Fruit fly (Drosophila melanogaster) whole organism, embryonic: ENCODE data around the gene Herc4.

ENCODE experiments used
- Asciz ChIP-seq: fragments of 200-800 bp; sonication (Bioruptor generic); optimal IDR thresholded peaks from 2 replicates; lab custom pipeline; 2017; ENCODE audit warnings: missing biosample characterization, mild to moderate bottlenecking, missing genetic modification characterization, missing genetic modification reagents
- CG10321 ChIP-seq: fragments of 200-800 bp; sonication (Bioruptor generic); IDR thresholded peaks from 2 replicates; pipeline ENCODE4 v1.3.6; 2022; ENCODE audit warnings: missing biosample characterization, missing genetic modification characterization
- CG11247 ChIP-seq: fragments of 200-800 bp; sonication (Bioruptor generic); IDR thresholded peaks from 2 replicates; pipeline ENCODE4 v1.3.6; 2022; ENCODE audit warnings: missing biosample characterization, missing genetic modification characterization
- CG11695 ChIP-seq: fragments of 200-800 bp; sonication (Bioruptor generic); IDR thresholded peaks from 3 replicates; pipeline ENCODE4 v1.3.6; 2022; ENCODE audit warnings: missing biosample characterization, missing genetic modification characterization
- CG11696 ChIP-seq: fragments of 200-800 bp; sonication (Bioruptor generic); IDR thresholded peaks from 2 replicates; pipeline ENCODE4 v1.3.6; 2022; ENCODE audit warnings: missing biosample characterization, missing genetic modification characterization
- CG1233 ChIP-seq: fragments of 200-800 bp; sonication (Bioruptor generic); optimal IDR thresholded peaks from 4 replicates; lab custom pipeline; 2018; ENCODE audit warnings: missing biosample characterization, mild to moderate bottlenecking, missing genetic modification characterization
- CG13424 ChIP-seq: fragments of 200-800 bp; sonication (Bioruptor generic); optimal IDR thresholded peaks from 2 replicates; lab custom pipeline; 2019; ENCODE audit warnings: missing biosample characterization, mild to moderate bottlenecking, missing genetic modification characterization, moderate library complexity
- CG15011 ChIP-seq: fragments of 200-800 bp; sonication (Bioruptor generic); optimal IDR thresholded peaks from 3 replicates; lab custom pipeline; 2018; ENCODE audit warnings: missing biosample characterization, mild to moderate bottlenecking, missing genetic modification characterization
- CG15073 ChIP-seq: fragments of 200-800 bp; sonication (Bioruptor generic); optimal IDR thresholded peaks from 2 replicates; lab custom pipeline; 2016; ENCODE audit warnings: missing biosample characterization, missing genetic modification characterization
- CG17568 ChIP-seq: fragments of 200-800 bp; sonication (Bioruptor generic); optimal IDR thresholded peaks from 2 replicates; lab custom pipeline; 2018; ENCODE audit warnings: missing biosample characterization, mild to moderate bottlenecking, missing genetic modification characterization, moderate library complexity
- CG17802 ChIP-seq: fragments of 200-800 bp; sonication (Bioruptor generic); optimal IDR thresholded peaks from 2 replicates; lab custom pipeline; 2018; ENCODE audit warnings: missing biosample characterization, mild to moderate bottlenecking, missing genetic modification characterization, moderate library complexity
- CG1792 ChIP-seq: fragments of 200-800 bp; sonication (Bioruptor generic); optimal IDR thresholded peaks from 2 replicates; lab custom pipeline; 2016; ENCODE audit warnings: missing biosample characterization, missing genetic modification characterization
- CG2202 ChIP-seq: fragments of 200-800 bp; sonication (Bioruptor generic); optimal IDR thresholded peaks from 2 replicates; lab custom pipeline; 2018; ENCODE audit warnings: missing biosample characterization, mild to moderate bottlenecking, missing genetic modification characterization
- CG30403 ChIP-seq: fragments of 200-800 bp; sonication (Bioruptor generic); optimal IDR thresholded peaks from 3 replicates; lab custom pipeline; 2016; ENCODE audit warnings: missing biosample characterization, missing genetic modification characterization
- CG32767 ChIP-seq: fragments of 200-800 bp; sonication (Bioruptor generic); IDR thresholded peaks from 2 replicates; pipeline ENCODE4 v1.3.6; 2022; ENCODE audit warnings: missing biosample characterization, missing genetic modification characterization
- CG33557 ChIP-seq: fragments of 200-800 bp; sonication (Bioruptor generic); optimal IDR thresholded peaks from 2 replicates; lab custom pipeline; 2019; ENCODE audit warnings: missing biosample characterization, mild to moderate bottlenecking, missing genetic modification characterization, moderate library complexity
- CG34224 ChIP-seq: fragments of 200-800 bp; sonication (Bioruptor generic); IDR thresholded peaks from 3 replicates; pipeline ENCODE4 v1.3.6; 2022; ENCODE audit warnings: missing biosample characterization, missing genetic modification characterization; ENCODE audit not compliant: partially characterized antibody
- CG4360 ChIP-seq: fragments of 200-800 bp; sonication (Bioruptor generic); IDR thresholded peaks from 2 replicates; pipeline ENCODE4 v1.3.6; 2022; ENCODE audit warnings: missing biosample characterization, missing genetic modification characterization
- CG6654 ChIP-seq: fragments of 200-800 bp; sonication (Bioruptor generic); optimal IDR thresholded peaks from 2 replicates; lab custom pipeline; 2017; ENCODE audit warnings: missing biosample characterization, mild to moderate bottlenecking, missing genetic modification characterization
- CG8944 ChIP-seq: fragments of 200-800 bp; sonication (Bioruptor generic); optimal IDR thresholded peaks from 3 replicates; lab custom pipeline; 2016; ENCODE audit warnings: missing biosample characterization, missing genetic modification characterization
- CG9215 ChIP-seq: fragments of 200-800 bp; sonication (Bioruptor generic); IDR thresholded peaks from 2 replicates; pipeline ENCODE4 v1.3.6; 2022; ENCODE audit warnings: missing biosample characterization, missing genetic modification characterization
- Camta ChIP-seq: fragments of 200-800 bp; sonication (Bioruptor generic); optimal IDR thresholded peaks from 2 replicates; lab custom pipeline; 2016; ENCODE audit warnings: missing biosample characterization, missing genetic modification characterization
- E2f2 ChIP-seq: fragments of 200-800 bp; sonication (Bioruptor generic); IDR thresholded peaks from 2 replicates; pipeline ENCODE4 v1.3.6; 2022; ENCODE audit warnings: missing biosample characterization, missing genetic modification characterization
- Gsc ChIP-seq: fragments of 200-800 bp; sonication (Bioruptor generic); IDR thresholded peaks from 2 replicates; pipeline ENCODE4 v1.3.6; 2022; ENCODE audit warnings: missing biosample characterization, missing genetic modification characterization
- HLH4C ChIP-seq: fragments of 200-800 bp; sonication (Bioruptor generic); IDR thresholded peaks from 3 replicates; pipeline ENCODE4 v1.3.6; 2022; ENCODE audit warnings: missing biosample characterization, missing genetic modification characterization; ENCODE audit not compliant: partially characterized antibody
- Hey ChIP-seq: fragments of 200-800 bp; sonication (Bioruptor generic); optimal IDR thresholded peaks from 3 replicates; lab custom pipeline; 2018; ENCODE audit warnings: missing biosample characterization, mild to moderate bottlenecking, missing genetic modification characterization
- HmgD ChIP-seq: fragments of 200-800 bp; sonication (Bioruptor generic); optimal IDR thresholded peaks from 3 replicates; lab custom pipeline; 2016; ENCODE audit warnings: missing biosample characterization, missing genetic modification characterization
- Hr78 ChIP-seq, 2 experiments: fragments of 200-800 bp in 1 of 2; fragments of >200 bp in 1 of 2; sonication (Bioruptor generic) in 1 of 2; optimal IDR thresholded peaks; 2 replicates each; lab custom pipeline; 2017 to 2019; ENCODE audit warnings: missing biosample characterization in 2 of 2, missing genetic modification characterization in 2 of 2, mild to moderate bottlenecking in 1 of 2, moderate library complexity in 1 of 2
- Max ChIP-seq: fragments of 200-800 bp; sonication (Bioruptor generic); optimal IDR thresholded peaks from 2 replicates; lab custom pipeline; 2016; ENCODE audit warnings: missing biosample characterization, mild to moderate bottlenecking, missing genetic modification characterization
- Med ChIP-seq: fragments of 200-800 bp; sonication (Bioruptor generic); peaks from one replicate; lab custom pipeline; 2016; ENCODE audit warnings: missing biosample characterization, missing genetic modification characterization, mild to moderate bottlenecking, inconsistent platforms, moderate library complexity
- Oli ChIP-seq: fragments of 200-800 bp; sonication (Bioruptor generic); optimal IDR thresholded peaks from 2 replicates; lab custom pipeline; 2018; ENCODE audit warnings: missing biosample characterization, mild to moderate bottlenecking, missing genetic modification characterization, moderate library complexity
- Taf1 ChIP-seq: fragments of 200-800 bp; sonication (Bioruptor generic); IDR thresholded peaks from 2 replicates; pipeline ENCODE4 v1.3.6; 2022; ENCODE audit warnings: missing biosample characterization, missing genetic modification characterization
- YL-1 ChIP-seq: fragments of 200-800 bp; sonication (Bioruptor generic); optimal IDR thresholded peaks from 3 replicates; lab custom pipeline; 2017; ENCODE audit warnings: missing biosample characterization, mild to moderate bottlenecking, missing genetic modification characterization
- crc ChIP-seq: fragments of 200-800 bp; sonication (Bioruptor generic); optimal IDR thresholded peaks from 2 replicates; lab custom pipeline; 2016; ENCODE audit warnings: missing biosample characterization, missing genetic modification characterization
- crol ChIP-seq: fragments of 200-800 bp; sonication (Bioruptor generic); IDR thresholded peaks from 2 replicates; pipeline ENCODE4 v1.3.6; 2022; ENCODE audit warnings: missing biosample characterization, missing genetic modification characterization
- esg ChIP-seq: fragments of 200-800 bp; sonication (Bioruptor generic); conservative IDR thresholded peaks from 2 replicates; pipeline ENCODE4 v1.3.6; 2022; ENCODE audit warnings: missing biosample characterization, missing genetic modification characterization
- ewg ChIP-seq: fragments of 200-800 bp; sonication (Bioruptor generic); optimal IDR thresholded peaks from 3 replicates; lab custom pipeline; 2017; ENCODE audit warnings: mild to moderate bottlenecking, missing biosample characterization, missing genetic modification reagents, missing genetic modification characterization
- gsb ChIP-seq: fragments of 200-800 bp; sonication (Bioruptor generic); IDR thresholded peaks from 2 replicates; pipeline ENCODE4 v1.3.6; 2022; ENCODE audit warnings: missing biosample characterization, missing genetic modification characterization
- h ChIP-seq: fragments of >200 bp; optimal IDR thresholded peaks from 2 replicates; lab custom pipeline; 2017
- hkb ChIP-seq, 2 experiments: fragments of 200-800 bp in 1 of 2; fragments of >200 bp in 1 of 2; sonication (Bioruptor generic) in 1 of 2; IDR thresholded peaks in 1 of 2; optimal IDR thresholded peaks in 1 of 2; 2 replicates each; pipeline versions ENCODE4 v1.3.6 to Lab custom; 2017 to 2022; ENCODE audit warnings: missing biosample characterization in 1 of 2, missing genetic modification characterization in 1 of 2
- jigr1 ChIP-seq: fragments of 200-800 bp; sonication (Bioruptor generic); IDR thresholded peaks from 3 replicates; pipeline ENCODE4 v1.3.6; 2022; ENCODE audit warnings: missing biosample characterization, missing genetic modification characterization
- kah ChIP-seq: fragments of 200-800 bp; sonication (Bioruptor generic); optimal IDR thresholded peaks from 2 replicates; lab custom pipeline; 2018; ENCODE audit warnings: missing biosample characterization, mild to moderate bottlenecking, missing genetic modification characterization
- lola ChIP-seq, 3 experiments: fragments of >200 bp in 2 of 3; fragments of 200-800 bp in 1 of 3; sonication (Bioruptor generic) in 1 of 3; optimal IDR thresholded peaks; 2 replicates each; lab custom pipeline; 2017 to 2019; ENCODE audit warnings: missing biosample characterization in 3 of 3, missing genetic modification characterization in 3 of 3, mild to moderate bottlenecking in 1 of 3, moderate library complexity in 1 of 3
- mld ChIP-seq: fragments of 200-800 bp; sonication (Bioruptor generic); IDR thresholded peaks from 3 replicates; pipeline ENCODE4 v1.3.6; 2022; ENCODE audit warnings: missing biosample characterization, missing genetic modification characterization; ENCODE audit not compliant: partially characterized antibody
- peb ChIP-seq: fragments of 200-800 bp; sonication (Bioruptor generic); IDR thresholded peaks from 2 replicates; pipeline ENCODE4 v1.3.6; 2022; ENCODE audit warnings: missing biosample characterization, missing genetic modification characterization
- stc ChIP-seq: fragments of 200-800 bp; sonication (Bioruptor generic); IDR thresholded peaks from 2 replicates; pipeline ENCODE4 v1.3.6; 2022; ENCODE audit warnings: missing biosample characterization, missing genetic modification characterization
- tap ChIP-seq: fragments of 200-800 bp; optimal IDR thresholded peaks from 3 replicates; lab custom pipeline; 2019; ENCODE audit warnings: missing biosample characterization, mild to moderate bottlenecking, missing genetic modification characterization, moderate library complexity
- tll ChIP-seq, 2 experiments: fragments of 200-800 bp in 1 of 2; fragments of >200 bp in 1 of 2; sonication (Bioruptor generic) in 1 of 2; optimal IDR thresholded peaks; 2 replicates each; lab custom pipeline; 2017 to 2019; ENCODE audit warnings: missing biosample characterization in 2 of 2, missing genetic modification characterization in 2 of 2, mild to moderate bottlenecking in 1 of 2, moderate library complexity in 1 of 2
- zf30C ChIP-seq: fragments of 200-800 bp; sonication (Bioruptor generic); optimal IDR thresholded peaks from 3 replicates; lab custom pipeline; 2018; ENCODE audit warnings: missing biosample characterization, mild to moderate bottlenecking, missing genetic modification characterization

Herc4 gene

dm6 chr3L:1300076-1300635 lies 13.3 kb upstream of the Herc4 start (continued):
- TF ChIP-seq CG4360 (GFP tag; lab: Robert Waterston, UW) (peak; percentile 69), tll (GFP tag; optimal IDR thresholded peaks at IDR 0.05; lab: Kevin White, UChicago) (no peak), Asciz (peak; percentile 74), Camta (GFP tag; lab: Kevin White, UChicago) (peak; percentile 38), Taf1 (GFP tag; lab: Robert Waterston, UW) (peak; percentile 39; the same call in 1 of the 2 replicates), zf30C (GFP tag; lab: Kevin White, UChicago) (peak; percentile 97), CG13424 (tag; lab: Kevin White, UChicago) (peak; percentile 82), jigr1 (GFP tag; lab: Robert Waterston, UW) (0 out of 3 replicates have a peak, but pooled peaks have one; percentile 34), Gsc (peak; percentile 58), crc (GFP tag; lab: Kevin White, UChicago) (no peak), HmgD (GFP tag; lab: Kevin White, UChicago) (no peak), CG11247 (GFP tag; lab: Robert Waterston, UW) (peak; percentile 60; the same call in 1 of the 2 replicates), CG17802 (tag; lab: Kevin White, UChicago) (peak; percentile 29), peb (GFP tag; lab: Robert Waterston, UW) (peak; percentile 70; the same call in 1 of the 2 replicates), tap (tag; lab: Kevin White, UChicago) (peak; percentile 86), CG11695 (GFP tag; lab: Robert Waterston, UW) (peak; percentile 83), CG1792 (GFP tag; lab: Kevin White, UChicago) (no peak), ewg (GFP tag; lab: Kevin White, UChicago) (peak; percentile 65), CG6654 (GFP tag; lab: Kevin White, UChicago) (peak; percentile 46), CG32767 (GFP tag; lab: Robert Waterston, UW) (no peak), CG15011 (peak; percentile 79), crol (GFP tag; lab: Robert Waterston, UW) (peak; percentile 85), gsb (GFP tag; lab: Robert Waterston, UW) (no peak), hkb (optimal IDR thresholded peaks at IDR 0.05; lab: Kevin White, UChicago) (no peak), hkb (GFP tag; IDR thresholded peaks at IDR 0.05; lab: Robert Waterston, UW) (peak; percentile 90), Oli (tag; lab: Kevin White, UChicago) (peak; percentile 83), esg (peak; percentile 68), CG10321 (0 out of 2 replicates have a peak, but pooled peaks have one; percentile 9), CG9215 (GFP tag; lab: Robert Waterston, UW) (peak; percentile 56), CG17568 (GFP tag; lab: Kevin White, UChicago) (no peak), YL-1 (peak; percentile 48), CG15073 (GFP tag; lab: Kevin White, UChicago) (peak; percentile 44), CG11696 (GFP tag; lab: Robert Waterston, UW) (peak; percentile 69), h (lab: Kevin White, UChicago) (no peak), Hey (tag; lab: Kevin White, UChicago) (no peak), lola (GFP tag; optimal IDR thresholded peaks at IDR 0.05; lab: Kevin White, UChicago) (peak in 1 of 3 experiments; percentile 88), CG30403 (GFP tag; lab: Kevin White, UChicago) (peak; percentile 82), CG33557 (GFP tag; lab: Kevin White, UChicago) (peak; percentile 81), Med (GFP tag; lab: Kevin White, UChicago) (peak; percentile 74), E2f2 (GFP tag; lab: Robert Waterston, UW) (peak; percentile 59), kah (GFP tag; lab: Kevin White, UChicago) (peak; percentile 57), CG8944 (peak; percentile 5), Max (GFP tag; lab: Kevin White, UChicago) (peak; percentile 80), CG2202 (tag; lab: Kevin White, UChicago) (peak; percentile 71), HLH4C (GFP tag; lab: Robert Waterston, UW) (no peak), stc (GFP tag; lab: Robert Waterston, UW) (peak; percentile 74), CG1233 (GFP tag; lab: Kevin White, UChicago) (peak; percentile 72), CG34224 (no peak), mld (no peak), Hr78 (GFP tag; optimal IDR thresholded peaks at IDR 0.05; lab: Kevin White, UChicago) (peak in 1 of 2 experiments; percentile 70)
